Worm (Caenorhabditis elegans) whole organism, L4/young adult: ENCODE results near the gene sna-3.

Source experiments
- W03F9.2 ChIP-seq: fragments of 150-350 bp; optimal IDR thresholded peaks from 2 replicates; lab custom pipeline; 2014; ENCODE audit warnings: missing biosample characterization, missing genetic modification characterization
- dao-5 ChIP-seq: sonication (generic microtip); optimal IDR thresholded peaks from 2 replicates; lab custom pipeline; 2016; ENCODE audit warnings: missing genotype, missing genetic modification characterization, moderate library complexity, missing compliant biosample characterization
- him-1 ChIP-seq: sonication (generic microtip); optimal IDR thresholded peaks from 2 replicates; lab custom pipeline; 2016; ENCODE audit warnings: missing genotype, missing genetic modification reagents, missing genetic modification characterization, missing compliant biosample characterization

DNA sequence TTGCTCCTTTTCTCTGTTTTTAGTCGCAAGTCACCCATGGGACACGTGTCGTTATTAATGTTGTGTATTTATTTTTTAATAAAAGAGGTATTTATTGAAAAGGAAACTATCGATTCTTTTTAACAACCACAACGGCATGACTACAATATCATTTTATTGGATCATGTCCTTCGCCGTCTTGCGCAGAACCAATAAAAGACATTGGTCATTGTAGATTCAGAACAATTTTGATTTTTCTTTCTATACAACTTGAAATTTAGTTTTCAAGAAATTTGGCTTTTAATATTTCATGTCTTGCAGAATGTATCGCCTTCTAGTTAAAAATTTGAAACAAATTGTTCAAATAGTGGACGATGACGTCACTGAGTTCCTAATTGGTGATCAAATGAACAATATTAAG, 45.5 kb upstream of the sna-3 start, which contains the start of gene amdh-1:
- TF ChIP-seq him-1 (tag; lab: Kevin White, UChicago) (no peak), dao-5 (tag; lab: Kevin White, UChicago) (no peak), W03F9.2 (tag; lab: Kevin White, UChicago) (no peak)
